Fruit fly (Drosophila melanogaster) whole organism, embryonic: Measurements from ENCODE around the gene mad2.

Experiments used
- Atf6 ChIP-seq: fragments of 200-800 bp; sonication (Bioruptor generic); IDR thresholded peaks from 2 replicates; pipeline ENCODE4 v1.3.6; 2022; ENCODE audit warnings: missing biosample characterization, missing genetic modification characterization
- B-H1 ChIP-seq: fragments of 200-800 bp; sonication (Bioruptor generic); IDR thresholded peaks from 3 replicates; pipeline ENCODE4 v1.3.6; 2022; ENCODE audit warnings: missing biosample characterization, missing genetic modification characterization
- CG10959 ChIP-seq: fragments of 200-800 bp; sonication (Bioruptor generic); IDR thresholded peaks from 2 replicates; pipeline ENCODE4 v1.3.6; 2022; ENCODE audit warnings: missing biosample characterization, missing genetic modification characterization
- CG11560 ChIP-seq: fragments of 200-800 bp; sonication (Bioruptor generic); IDR thresholded peaks from 3 replicates; pipeline ENCODE4 v1.3.6; 2022; ENCODE audit warnings: missing biosample characterization, missing genetic modification characterization
- CG12155 ChIP-seq: fragments of 200-800 bp; sonication (Bioruptor generic); optimal IDR thresholded peaks from 3 replicates; lab custom pipeline; 2016; ENCODE audit warnings: missing biosample characterization, missing genetic modification characterization
- CG12769 ChIP-seq: fragments of 200-800 bp; sonication (Bioruptor generic); optimal IDR thresholded peaks from 2 replicates; lab custom pipeline; 2019; ENCODE audit warnings: missing biosample characterization, mild to moderate bottlenecking, missing genetic modification characterization, moderate library complexity
- CG12942 ChIP-seq: fragments of 200-800 bp; sonication (Bioruptor generic); optimal IDR thresholded peaks from 3 replicates; lab custom pipeline; 2016; ENCODE audit warnings: missing biosample characterization, missing genetic modification characterization
- CG13424 ChIP-seq: fragments of 200-800 bp; sonication (Bioruptor generic); optimal IDR thresholded peaks from 2 replicates; lab custom pipeline; 2019; ENCODE audit warnings: missing biosample characterization, mild to moderate bottlenecking, missing genetic modification characterization, moderate library complexity
- CG15269 ChIP-seq: fragments of 200-800 bp; sonication (Bioruptor generic); optimal IDR thresholded peaks from 2 replicates; lab custom pipeline; 2018; ENCODE audit warnings: missing biosample characterization, mild to moderate bottlenecking, missing genetic modification characterization, moderate library complexity
- CG18764 ChIP-seq: fragments of 200-800 bp; sonication (Bioruptor generic); optimal IDR thresholded peaks from 3 replicates; lab custom pipeline; 2016; ENCODE audit warnings: missing biosample characterization, missing genetic modification characterization
- CG34224 ChIP-seq: fragments of 200-800 bp; sonication (Bioruptor generic); IDR thresholded peaks from 3 replicates; pipeline ENCODE4 v1.3.6; 2022; ENCODE audit warnings: missing biosample characterization, missing genetic modification characterization; ENCODE audit not compliant: partially characterized antibody
- CG4424 ChIP-seq: fragments of 200-800 bp; sonication (Bioruptor generic); optimal IDR thresholded peaks from 3 replicates; lab custom pipeline; 2016; ENCODE audit warnings: missing biosample characterization, missing genetic modification characterization
- CG4820 ChIP-seq: fragments of 200-800 bp; sonication (Bioruptor generic); optimal IDR thresholded peaks from 3 replicates; lab custom pipeline; 2016; ENCODE audit warnings: missing biosample characterization, missing genetic modification characterization
- CG6654 ChIP-seq: fragments of 200-800 bp; sonication (Bioruptor generic); optimal IDR thresholded peaks from 2 replicates; lab custom pipeline; 2017; ENCODE audit warnings: missing biosample characterization, mild to moderate bottlenecking, missing genetic modification characterization
- CG7271 ChIP-seq: fragments of 200-800 bp; sonication (Bioruptor generic); optimal IDR thresholded peaks from 2 replicates; lab custom pipeline; 2018; ENCODE audit warnings: missing biosample characterization, mild to moderate bottlenecking, missing genetic modification characterization, moderate library complexity
- CG7745 ChIP-seq: fragments of 200-800 bp; sonication (Bioruptor generic); optimal IDR thresholded peaks from 2 replicates; lab custom pipeline; 2018; ENCODE audit warnings: missing biosample characterization, mild to moderate bottlenecking, missing genetic modification characterization, moderate library complexity
- CHES-1-like ChIP-seq: fragments of 200-800 bp; sonication (Bioruptor generic); optimal IDR thresholded peaks from 2 replicates; lab custom pipeline; 2016; ENCODE audit warnings: missing biosample characterization, missing genetic modification characterization
- D ChIP-seq, 2 experiments: fragments of 200-800 bp in 1 of 2; fragments of >200 bp in 1 of 2; sonication (Bioruptor generic) in 1 of 2; optimal IDR thresholded peaks; 2 replicates in 1 of 2; 3 replicates in 1 of 2; lab custom pipeline; 2017; ENCODE audit warnings: mild to moderate bottlenecking in 1 of 2, missing biosample characterization in 1 of 2, missing genetic modification characterization in 1 of 2, missing genetic modification reagents in 1 of 2
- Dek ChIP-seq: fragments of 200-800 bp; sonication (Bioruptor generic); optimal IDR thresholded peaks from 3 replicates; lab custom pipeline; 2019; ENCODE audit warnings: missing biosample characterization, mild to moderate bottlenecking, missing genetic modification characterization, moderate library complexity
- Doc3 ChIP-seq: fragments of 200-800 bp; sonication (Bioruptor generic); IDR thresholded peaks from 3 replicates; pipeline ENCODE4 v1.3.6; 2022; ENCODE audit warnings: missing biosample characterization, missing genetic modification characterization; ENCODE audit not compliant: partially characterized antibody
- Drgx ChIP-seq: fragments of 200-800 bp; sonication (Bioruptor generic); IDR thresholded peaks from 2 replicates; pipeline ENCODE4 v1.3.6; 2022; ENCODE audit warnings: missing biosample characterization, missing genetic modification characterization
- HLH3B ChIP-seq: fragments of 200-800 bp; sonication (Bioruptor generic); IDR thresholded peaks from 2 replicates; pipeline ENCODE4 v1.3.6; 2022; ENCODE audit warnings: missing biosample characterization, missing genetic modification characterization
- HmgZ ChIP-seq: fragments of 200-800 bp; sonication (Bioruptor generic); optimal IDR thresholded peaks from 2 replicates; lab custom pipeline; 2018; ENCODE audit warnings: missing biosample characterization, mild to moderate bottlenecking, missing genetic modification characterization
- Hr78 ChIP-seq, 2 experiments: fragments of 200-800 bp in 1 of 2; fragments of >200 bp in 1 of 2; sonication (Bioruptor generic) in 1 of 2; optimal IDR thresholded peaks; 2 replicates each; lab custom pipeline; 2017 to 2019; ENCODE audit warnings: missing biosample characterization in 2 of 2, missing genetic modification characterization in 2 of 2, mild to moderate bottlenecking in 1 of 2, moderate library complexity in 1 of 2
- NK7.1 ChIP-seq: fragments of 200-800 bp; sonication (Bioruptor generic); optimal IDR thresholded peaks from 3 replicates; lab custom pipeline; 2016; ENCODE audit warnings: missing biosample characterization, missing genetic modification characterization
- Nf-YB ChIP-seq: fragments of 200-800 bp; sonication (Bioruptor generic); optimal IDR thresholded peaks from 3 replicates; lab custom pipeline; 2019; ENCODE audit warnings: missing biosample characterization, mild to moderate bottlenecking, missing genetic modification characterization, moderate library complexity
- Opbp ChIP-seq: fragments of 200-800 bp; sonication (Bioruptor generic); IDR thresholded peaks from 3 replicates; pipeline ENCODE4 v1.3.6; 2022; ENCODE audit warnings: missing biosample characterization, missing genetic modification characterization; ENCODE audit not compliant: partially characterized antibody
- Ravus ChIP-seq: fragments of 200-800 bp; sonication (Bioruptor generic); IDR thresholded peaks from 2 replicates; pipeline ENCODE4 v1.3.6; 2022; ENCODE audit warnings: missing biosample characterization, missing genetic modification characterization
- TFAM ChIP-seq: fragments of 200-800 bp; sonication (Bioruptor generic); optimal IDR thresholded peaks from 2 replicates; lab custom pipeline; 2017; ENCODE audit warnings: missing biosample characterization, missing genetic modification characterization, inconsistent platforms
- bab2 ChIP-seq: fragments of 200-800 bp; sonication (Bioruptor generic); optimal IDR thresholded peaks from 2 replicates; lab custom pipeline; 2016; ENCODE audit warnings: missing biosample characterization, missing genetic modification characterization
- cas ChIP-seq: fragments of 200-800 bp; sonication (Bioruptor generic); IDR thresholded peaks from 2 replicates; pipeline ENCODE4 v1.3.6; 2022; ENCODE audit warnings: missing biosample characterization, missing genetic modification characterization
- chinmo ChIP-seq: fragments of 200-800 bp; sonication (Bioruptor generic); IDR thresholded peaks from 4 replicates; pipeline ENCODE4 v1.3.6; 2022; ENCODE audit warnings: missing biosample characterization, missing genetic modification characterization; ENCODE audit not compliant: partially characterized antibody
- ftz-f1 ChIP-seq: fragments of 200-800 bp; sonication (Bioruptor generic); optimal IDR thresholded peaks from 2 replicates; lab custom pipeline; 2016; ENCODE audit warnings: missing biosample characterization, missing genetic modification characterization
- gfzf ChIP-seq: fragments of 200-800 bp; sonication (Bioruptor generic); optimal IDR thresholded peaks from 2 replicates; lab custom pipeline; 2016; ENCODE audit warnings: missing biosample characterization, mild to moderate bottlenecking, missing genetic modification characterization, moderate library complexity
- knrl ChIP-seq: fragments of 200-800 bp; sonication (Bioruptor generic); IDR thresholded peaks from 3 replicates; pipeline ENCODE4 v1.3.6; 2022; ENCODE audit warnings: missing biosample characterization, missing genetic modification characterization; ENCODE audit not compliant: partially characterized antibody
- luna ChIP-seq: fragments of 200-800 bp; sonication (Bioruptor generic); optimal IDR thresholded peaks from 2 replicates; lab custom pipeline; 2016; ENCODE audit warnings: missing biosample characterization, missing genetic modification characterization
- nau ChIP-seq: fragments of 200-800 bp; sonication (Bioruptor generic); optimal IDR thresholded peaks from 3 replicates; lab custom pipeline; 2017; ENCODE audit warnings: missing biosample characterization, mild to moderate bottlenecking, missing genetic modification characterization, missing genetic modification reagents
- nom ChIP-seq: fragments of 200-800 bp; sonication (Bioruptor generic); optimal IDR thresholded peaks from 2 replicates; lab custom pipeline; 2017; ENCODE audit warnings: missing biosample characterization, missing genetic modification characterization, mild to moderate bottlenecking, moderate library complexity, missing genetic modification reagents
- oc ChIP-seq: fragments of 200-800 bp; sonication (Bioruptor generic); optimal IDR thresholded peaks from 2 replicates; lab custom pipeline; 2018; ENCODE audit warnings: missing biosample characterization, mild to moderate bottlenecking, missing genetic modification characterization, moderate library complexity
- pfk ChIP-seq: fragments of 200-800 bp; sonication (Bioruptor generic); optimal IDR thresholded peaks from 2 replicates; lab custom pipeline; 2018; ENCODE audit warnings: missing biosample characterization, mild to moderate bottlenecking, missing genetic modification characterization, moderate library complexity
- sd ChIP-seq: fragments of 200-800 bp; sonication (Bioruptor generic); optimal IDR thresholded peaks from 3 replicates; lab custom pipeline; 2018; ENCODE audit warnings: missing biosample characterization, mild to moderate bottlenecking, missing genetic modification characterization, moderate library complexity
- stc ChIP-seq: fragments of 200-800 bp; sonication (Bioruptor generic); IDR thresholded peaks from 2 replicates; pipeline ENCODE4 v1.3.6; 2022; ENCODE audit warnings: missing biosample characterization, missing genetic modification characterization
- vvl ChIP-seq: fragments of 200-800 bp; sonication (Bioruptor generic); IDR thresholded peaks from 2 replicates; pipeline ENCODE4 v1.3.6; 2022; ENCODE audit warnings: missing biosample characterization, missing genetic modification characterization
- wek ChIP-seq: fragments of 200-800 bp; sonication (Bioruptor generic); optimal IDR thresholded peaks from 3 replicates; lab custom pipeline; 2018; ENCODE audit warnings: missing biosample characterization, mild to moderate bottlenecking, missing genetic modification characterization, moderate library complexity
- z ChIP-seq: fragments of 200-800 bp; sonication (Bioruptor generic); IDR thresholded peaks from 3 replicates; pipeline ENCODE4 v1.3.6; 2022; ENCODE audit warnings: missing biosample characterization, missing genetic modification characterization

The mad2 gene

DNA sequence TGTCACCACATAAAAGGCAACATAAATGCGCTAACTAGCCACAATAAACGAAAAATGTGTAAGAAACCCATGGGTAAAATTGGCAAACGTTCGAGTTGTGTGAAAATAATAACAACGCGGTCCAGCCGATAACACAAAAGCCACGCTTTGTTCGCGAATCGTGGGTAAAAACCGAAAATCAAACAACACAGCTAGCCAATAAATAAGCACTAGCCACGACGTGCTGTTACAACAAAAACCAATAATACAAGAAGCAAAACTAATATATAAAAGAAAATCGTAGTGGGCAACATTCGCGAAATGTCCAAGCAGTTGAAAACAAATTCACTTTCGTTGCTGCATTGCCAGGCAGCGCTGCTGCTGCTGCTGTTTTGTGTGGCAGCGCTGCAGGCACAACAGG is 10.2 kb downstream of the mad2 start, which contains the start of gene CG42272:
Gene CG42272 (plus strand): TSS at position 301 of the 400 bp plus-strand sequence.
- TF ChIP-seq Doc3 (GFP tag; lab: Robert Waterston, UW) (no peak), CG7745 (tag; lab: Kevin White, UChicago) (no peak), NK7.1 (GFP tag; lab: Kevin White, UChicago) (no peak), HmgZ (tag; lab: Kevin White, UChicago) (no peak), CG7271 (tag; lab: Kevin White, UChicago) (no peak), wek (GFP tag; lab: Kevin White, UChicago) (no peak), CG4820 (GFP tag; lab: Kevin White, UChicago) (no peak), CG12942 (GFP tag; lab: Kevin White, UChicago) (no peak), CG4424 (GFP tag; lab: Kevin White, UChicago) (no peak), luna (GFP tag; lab: Kevin White, UChicago) (no peak), sd (tag; lab: Kevin White, UChicago) (no peak), nau (GFP tag; lab: Kevin White, UChicago) (no peak), Atf6 (GFP tag; lab: Robert Waterston, UW) (no peak)
- TF ChIP-seq, all 482 proteins: peak for 0

DNA sequence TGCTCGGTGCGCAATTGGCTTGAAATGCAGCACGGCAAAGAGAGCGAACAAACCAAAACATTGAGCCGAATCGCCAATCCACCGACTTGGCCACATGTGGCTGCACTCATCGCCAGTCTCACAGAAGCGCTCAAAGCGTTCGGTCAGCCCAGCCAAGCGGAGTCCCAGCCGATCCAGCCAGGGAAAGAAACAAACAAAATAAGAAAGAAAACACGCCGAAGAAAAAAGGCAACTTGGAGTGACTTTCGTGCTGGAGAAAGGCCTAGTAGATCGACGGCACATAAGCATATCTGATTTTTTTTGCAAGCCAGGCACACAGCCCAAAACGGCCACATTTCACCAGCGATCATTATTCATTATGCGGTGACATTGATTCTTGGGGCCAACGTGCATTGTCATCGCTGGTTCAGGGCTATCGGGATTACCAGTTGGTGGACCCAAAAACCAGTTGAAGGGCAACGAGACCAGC is 10.8 kb downstream of the mad2 start:
- peak; percentile 49 for TF ChIP-seq ftz-f1 (GFP tag; lab: Kevin White, UChicago)
- peak; percentile 70 for TF ChIP-seq z (GFP tag; lab: Robert Waterston, UW)
- TF ChIP-seq CG10959: 0 out of 2 replicates have a peak, but pooled peaks have one; percentile 17
- peak; percentile 35; the same call in 1 of the 2 replicates for TF ChIP-seq vvl (GFP tag; lab: Robert Waterston, UW)
- TF ChIP-seq B-H1 (GFP tag; lab: Robert Waterston, UW): no peak
- no peak for TF ChIP-seq gfzf (GFP tag; lab: Kevin White, UChicago)
- TF ChIP-seq Drgx (GFP tag; lab: Robert Waterston, UW): 0 out of 2 replicates have a peak, but pooled peaks have one; percentile 34
- 0 out of 2 replicates have a peak, but pooled peaks have one; percentile 6 for TF ChIP-seq stc (GFP tag; lab: Robert Waterston, UW)
- TF ChIP-seq nom (GFP tag; lab: Kevin White, UChicago): peak; percentile 11
- peak in 1 of 2 experiments; percentile 22 for TF ChIP-seq Hr78 (GFP tag; optimal IDR thresholded peaks at IDR 0.05; lab: Kevin White, UChicago)
- peak; percentile 17 for TF ChIP-seq CG12769
- 0 out of 4 replicates have a peak, but pooled peaks have one; percentile 58 for TF ChIP-seq chinmo (GFP tag; lab: Robert Waterston, UW)
- peak; percentile 62 for TF ChIP-seq oc (tag; lab: Kevin White, UChicago)
- TF ChIP-seq CG15269 (tag; lab: Kevin White, UChicago): peak; percentile 19
- TF ChIP-seq TFAM (GFP tag; lab: Kevin White, UChicago): no peak

DNA sequence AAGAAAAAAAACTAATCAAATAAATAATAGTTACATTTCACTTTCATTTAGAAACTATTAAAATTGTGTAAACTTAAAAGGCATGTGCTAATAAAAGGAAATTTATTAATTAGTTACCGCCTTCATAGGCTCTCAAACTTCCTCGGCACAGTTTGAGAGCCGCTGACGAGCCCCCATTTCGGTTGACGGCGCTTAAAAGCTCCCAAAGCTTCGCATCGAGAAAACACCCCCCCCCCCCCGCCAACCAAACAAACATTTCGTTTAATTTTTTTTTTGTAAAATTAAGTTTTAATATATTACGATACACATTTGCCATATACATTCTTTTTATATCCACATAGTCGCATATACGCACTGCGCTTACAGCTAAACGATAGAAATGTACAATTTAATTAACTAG is 15.6 kb downstream of the mad2 start:
- TF ChIP-seq wek (GFP tag; lab: Kevin White, UChicago) (no peak), bab2 (no peak), Nf-YB (GFP tag; lab: Kevin White, UChicago) (no peak), HLH3B (GFP tag; lab: Robert Waterston, UW) (no peak), pfk (no peak), D (optimal IDR thresholded peaks at IDR 0.05; lab: Kevin White, UChicago) (no peak), D (GFP tag; optimal IDR thresholded peaks at IDR 0.05; lab: Kevin White, UChicago) (no peak), cas (GFP tag; lab: Robert Waterston, UW) (no peak), CG18764 (no peak), Ravus (GFP tag; lab: Robert Waterston, UW) (no peak), CG11560 (no peak), knrl (GFP tag; lab: Robert Waterston, UW) (0 out of 3 replicates have a peak, but pooled peaks have one; percentile 21), Opbp (no peak), CG6654 (GFP tag; lab: Kevin White, UChicago) (peak; percentile 98), B-H1 (GFP tag; lab: Robert Waterston, UW) (no peak), CG10959 (no peak), CG13424 (no peak), Dek (tag; lab: Kevin White, UChicago) (no peak), CG12155 (no peak), CG34224 (GFP tag; lab: Robert Waterston, UW) (peak; percentile 37; the same call in 1 of the 3 replicates), CHES-1-like (GFP tag; lab: Kevin White, UChicago) (no peak)
